Fruit fly (Drosophila melanogaster): ENCODE results near the gene CG15258.

Gene CG15258

DNA sequence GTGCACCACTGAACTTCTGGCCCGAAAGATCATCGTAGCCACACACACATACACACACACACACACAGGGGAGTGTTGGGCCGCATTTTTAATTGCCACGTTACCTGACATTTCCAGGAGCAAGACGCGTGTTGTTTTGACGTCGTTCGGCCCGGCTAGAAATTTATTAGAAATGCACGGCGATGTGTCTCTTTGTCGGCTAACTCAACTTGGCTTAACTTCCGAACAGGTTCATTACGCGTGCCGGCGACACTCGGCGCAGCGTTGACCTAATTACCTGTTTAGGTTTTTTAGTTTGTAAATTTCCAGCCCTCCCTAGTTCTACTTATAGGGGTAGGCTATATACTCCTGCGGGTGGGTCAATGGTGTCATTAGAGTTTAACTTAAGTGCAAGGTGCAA lies 41.6 kb downstream of the CG15258 start:
- no peak for TF ChIP-seq br (GFP tag; optimal IDR thresholded peaks at IDR 0.05)
- TF ChIP-seq sv (GFP tag; optimal IDR thresholded peaks at IDR 0.05): no peak
- no peak for TF ChIP-seq rgr (GFP tag; optimal IDR thresholded peaks at IDR 0.05)
- no peak for TF ChIP-seq dsf (GFP tag; optimal IDR thresholded peaks at IDR 0.05; ENCODE audit: borderline replicate concordance)
- no peak for TF ChIP-seq CG32264 (GFP tag; optimal IDR thresholded peaks at IDR 0.05)

DNA sequence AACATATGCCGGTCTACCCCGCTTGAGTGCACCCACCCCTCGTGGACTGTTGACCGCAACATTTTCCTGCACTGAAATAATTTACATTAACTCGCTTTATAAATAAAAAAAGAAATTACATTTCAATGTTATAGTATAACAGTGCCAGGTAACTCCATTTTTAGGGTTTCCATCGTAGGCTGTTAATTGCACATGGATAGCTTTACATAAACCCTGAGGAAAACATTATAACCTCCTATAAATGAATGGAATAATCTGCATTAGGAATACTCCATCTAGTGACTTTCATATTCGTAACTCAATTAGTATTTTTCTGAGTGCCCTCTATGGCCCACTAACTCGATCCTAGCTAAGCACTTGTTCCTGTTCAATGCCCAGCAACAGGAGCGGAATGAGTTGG lies 42.2 kb downstream of the CG15258 start:
- TF ChIP-seq Hnf4 (GFP tag; optimal IDR thresholded peaks at IDR 0.05) (no peak), Mio (GFP tag; optimal IDR thresholded peaks at IDR 0.05) (no peak), dmrt93B (GFP tag; optimal IDR thresholded peaks at IDR 0.05) (no peak), CG32264 (GFP tag; optimal IDR thresholded peaks at IDR 0.05) (no peak), lola (GFP tag; optimal IDR thresholded peaks at IDR 0.05) (no peak), CG9705 (GFP tag; optimal IDR thresholded peaks at IDR 0.05) (no peak), tai (GFP tag; optimal IDR thresholded peaks at IDR 0.05) (no peak), pan (optimal IDR thresholded peaks at IDR 0.05) (no peak), br (GFP tag; optimal IDR thresholded peaks at IDR 0.05) (no peak), psq (GFP tag; optimal IDR thresholded peaks at IDR 0.05) (no peak), ey (GFP tag; optimal IDR thresholded peaks at IDR 0.05) (no peak), woc (GFP tag; optimal IDR thresholded peaks at IDR 0.05) (no peak), fru (GFP tag; optimal IDR thresholded peaks at IDR 0.05) (no peak), Hr83 (GFP tag; optimal IDR thresholded peaks at IDR 0.05; ENCODE audit: poor library complexity, severe bottlenecking) (no peak), Dif (GFP tag; optimal IDR thresholded peaks at IDR 0.05; ENCODE audit: partially characterized antibody) (no peak), foxo (GFP tag; optimal IDR thresholded peaks at IDR 0.05) (no peak), CrebA (GFP tag; optimal IDR thresholded peaks at IDR 0.05; ENCODE audit: borderline replicate concordance) (no peak)

DNA sequence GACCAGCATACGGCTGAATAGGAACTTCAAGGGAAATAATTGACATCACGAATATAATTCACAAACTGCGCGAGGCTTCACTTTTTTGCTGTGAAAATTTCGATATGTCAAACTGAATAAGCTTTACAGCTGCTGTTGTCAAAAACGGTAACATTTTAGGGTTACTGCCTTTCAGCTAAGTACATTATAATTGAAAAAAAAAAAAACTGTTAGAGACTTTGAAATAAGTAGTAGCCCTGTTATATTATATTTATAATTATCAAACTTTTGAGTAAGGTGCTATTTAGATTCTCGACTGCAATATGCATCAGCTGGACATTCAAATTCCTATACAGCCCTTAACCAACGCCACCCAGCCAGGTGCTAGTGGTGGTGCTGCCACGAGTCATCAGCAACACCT lies 42.6 kb downstream of the CG15258 start, which contains the start of gene nht:
nht (minus strand) TSS at position 101 of the 400 bp plus-strand sequence.
- TF ChIP-seq CG9705 (GFP tag; optimal IDR thresholded peaks at IDR 0.05) (no peak), Vsx2 (GFP tag; optimal IDR thresholded peaks at IDR 0.05; ENCODE audit: partially characterized antibody) (no peak), rgr (GFP tag; optimal IDR thresholded peaks at IDR 0.05) (no peak), usp (GFP tag; optimal IDR thresholded peaks at IDR 0.05) (no peak), br (GFP tag; optimal IDR thresholded peaks at IDR 0.05) (no peak), dsf (GFP tag; optimal IDR thresholded peaks at IDR 0.05; ENCODE audit: borderline replicate concordance) (no peak), Hr78 (GFP tag; optimal IDR thresholded peaks at IDR 0.05) (no peak), brk (GFP tag; optimal IDR thresholded peaks at IDR 0.05) (no peak), Hnf4 (GFP tag; optimal IDR thresholded peaks at IDR 0.05) (no peak), dl (GFP tag; optimal IDR thresholded peaks at IDR 0.05; ENCODE audit: insufficient read depth in 1 of 2, partially characterized antibody in 2 of 2) (no peak), Hr83 (GFP tag; optimal IDR thresholded peaks at IDR 0.05; ENCODE audit: poor library complexity, severe bottlenecking) (no peak), Sp1 (GFP tag; optimal IDR thresholded peaks at IDR 0.05) (no peak), h (GFP tag; optimal IDR thresholded peaks at IDR 0.05) (no peak), woc (GFP tag; optimal IDR thresholded peaks at IDR 0.05) (no peak), Mio (GFP tag; optimal IDR thresholded peaks at IDR 0.05) (no peak), Dfd (GFP tag; optimal IDR thresholded peaks at IDR 0.05) (no peak), HLH106 (tag; optimal IDR thresholded peaks at IDR 0.05) (no peak), Jra (GFP tag; optimal IDR thresholded peaks at IDR 0.05) (no peak)

dm6 chr2L:15316410-15316809 lies 45.0 kb downstream of the CG15258 start:
- TF ChIP-seq Rel (GFP tag; optimal IDR thresholded peaks at IDR 0.05): no peak
- no peak for TF ChIP-seq Rel (tag; optimal IDR thresholded peaks at IDR 0.05)
- no peak for TF ChIP-seq Abd-B (GFP tag; optimal IDR thresholded peaks at IDR 0.05)

- TF ChIP-seq rgr (GFP tag; optimal IDR thresholded peaks at IDR 0.05): no peak
- TF ChIP-seq jim (GFP tag; optimal IDR thresholded peaks at IDR 0.05): no peak
- no peak for TF ChIP-seq tai (GFP tag; optimal IDR thresholded peaks at IDR 0.05)
- TF ChIP-seq ey (GFP tag; optimal IDR thresholded peaks at IDR 0.05): no peak
- no peak for TF ChIP-seq dsf (GFP tag; optimal IDR thresholded peaks at IDR 0.05; ENCODE audit: borderline replicate concordance)
- peak; percentile 12 for TF ChIP-seq HLH106 (tag; optimal IDR thresholded peaks at IDR 0.05)
- TF ChIP-seq h (GFP tag; optimal IDR thresholded peaks at IDR 0.05): peak; percentile 4
- no peak for TF ChIP-seq Myc (optimal IDR thresholded peaks at IDR 0.05)
- no peak for TF ChIP-seq Hnf4 (GFP tag; optimal IDR thresholded peaks at IDR 0.05)
Measured at dm6 chr2L:15314903-15315302, 46.5 kb downstream of the CG15258 start.

Data from whole organism, wandering third instar larva.